Worm (Caenorhabditis elegans) whole organism, L1 larva: Measurements from ENCODE around the gene T12D8.5.
A peak's percentile ranks its signal among the peaks of the same experiment; 100 is the strongest.

Source experiments
- C16A3.4 ChIP-seq: fragments of 150-350 bp; optimal IDR thresholded peaks from 2 replicates; lab custom pipeline; 2014; ENCODE audit warnings: missing biosample characterization, missing genetic modification characterization
- F16B12.6 ChIP-seq: fragments of 150-350 bp; optimal IDR thresholded peaks from 2 replicates; lab custom pipeline; 2014; ENCODE audit warnings: missing biosample characterization, missing genetic modification characterization
- aha-1 ChIP-seq: fragments of 150-350 bp; optimal IDR thresholded peaks from 2 replicates; lab custom pipeline; 2014; ENCODE audit warnings: missing biosample characterization, missing genetic modification characterization
- alr-1 ChIP-seq: fragments of 200-800 bp; sonication (Bioruptor generic); optimal IDR thresholded peaks from 2 replicates; lab custom pipeline; 2018; ENCODE audit warnings: borderline replicate concordance, mild to moderate bottlenecking, missing genetic modification characterization, missing compliant biosample characterization
- ceh-82 ChIP-seq, 3 experiments: fragments of 150-350 bp in 1 of 3; sonication (generic microtip) in 2 of 3; optimal IDR thresholded peaks; 2 replicates each; lab custom pipeline; 2014 to 2017; ENCODE audit warnings: missing biosample characterization in 3 of 3, missing genetic modification characterization in 3 of 3
- dpl-1 ChIP-seq, 3 experiments: fragments of 150-350 bp in 2 of 3; sonication (generic microtip) in 1 of 3; optimal IDR thresholded peaks; 2 replicates each; lab custom pipeline; 2014 to 2017; ENCODE audit warnings: missing biosample characterization in 3 of 3, missing genetic modification characterization in 3 of 3, missing genetic modification reagents in 3 of 3
- dsc-1 ChIP-seq: sonication (generic microtip); optimal IDR thresholded peaks from 2 replicates; lab custom pipeline; 2016; ENCODE audit warnings: mild to moderate bottlenecking, missing genetic modification characterization, missing compliant biosample characterization
- efl-1 ChIP-seq, 4 experiments: fragments of 150-350 bp; optimal IDR thresholded peaks in 3 of 4; peaks in 1 of 4; 1 replicate in 1 of 4; 2 replicates in 3 of 4; lab custom pipeline; 2014; ENCODE audit warnings: missing biosample characterization in 2 of 4, missing genetic modification characterization in 2 of 4, missing genetic modification reagents in 2 of 4
- efl-3 ChIP-seq: fragments of 200-800 bp; sonication (Bioruptor generic); optimal IDR thresholded peaks from 2 replicates; lab custom pipeline; 2018; ENCODE audit warnings: mild to moderate bottlenecking, missing genetic modification characterization, missing compliant biosample characterization
- egl-13 ChIP-seq: sonication (generic microtip); optimal IDR thresholded peaks from 2 replicates; lab custom pipeline; 2016; ENCODE audit warnings: missing genotype, missing genetic modification reagents, missing genetic modification characterization, missing compliant biosample characterization
- elt-3 ChIP-seq, 6 experiments: fragments of 150-350 bp in 1 of 6; sonication (generic microtip); optimal IDR thresholded peaks; 2 replicates each; lab custom pipeline; 2017 to 2018; ENCODE audit warnings: missing biosample characterization in 6 of 6, missing genetic modification characterization in 6 of 6, inconsistent platforms in 1 of 6
- ets-5 ChIP-seq: fragments of 200-800 bp; sonication (Bioruptor generic); IDR thresholded peaks from 2 replicates; pipeline ENCODE4 v1.3.6; 2022; ENCODE audit warnings: missing genetic modification characterization, missing compliant biosample characterization
- fkh-4 ChIP-seq: sonication (generic microtip); optimal IDR thresholded peaks from 2 replicates; lab custom pipeline; 2016; ENCODE audit warnings: missing compliant biosample characterization, missing genetic modification characterization, borderline replicate concordance
- fkh-8 ChIP-seq: sonication (generic microtip); optimal IDR thresholded peaks from 2 replicates; lab custom pipeline; 2016; ENCODE audit warnings: mild to moderate bottlenecking, missing genetic modification characterization, missing compliant biosample characterization
- hlh-17 ChIP-seq: fragments of 200-800 bp; sonication (Bioruptor generic); optimal IDR thresholded peaks from 2 replicates; lab custom pipeline; 2018; ENCODE audit warnings: missing genetic modification characterization, mild to moderate bottlenecking, missing compliant biosample characterization, moderate library complexity, borderline replicate concordance
- irx-1 ChIP-seq: sonication (generic microtip); optimal IDR thresholded peaks from 2 replicates; lab custom pipeline; 2016; ENCODE audit warnings: missing genetic modification characterization, missing compliant biosample characterization
- isw-1 ChIP-seq: fragments of 200-800 bp; sonication (Bioruptor generic); IDR thresholded peaks from 2 replicates; pipeline ENCODE4 v1.3.6; 2022; ENCODE audit warnings: missing genetic modification characterization, missing compliant biosample characterization
- jun-1 ChIP-seq: fragments of 150-350 bp; optimal IDR thresholded peaks from 2 replicates; lab custom pipeline; 2014; ENCODE audit warnings: missing biosample characterization, missing genetic modification reagents, missing genetic modification characterization
- lin-13 ChIP-seq: fragments of 150-350 bp; optimal IDR thresholded peaks from 2 replicates; lab custom pipeline; 2014; ENCODE audit warnings: missing biosample characterization, missing genetic modification reagents, missing genetic modification characterization
- lin-14 ChIP-seq: fragments of 200-800 bp; sonication (Bioruptor generic); optimal IDR thresholded peaks from 2 replicates; lab custom pipeline; 2018; ENCODE audit warnings: mild to moderate bottlenecking, missing genetic modification characterization, moderate library complexity, missing compliant biosample characterization
- lin-15B ChIP-seq: fragments of 150-350 bp; sonication (generic microtip); optimal IDR thresholded peaks from 3 replicates; lab custom pipeline; 2014; ENCODE audit warnings: missing biosample characterization, missing genetic modification characterization
- lin-35 ChIP-seq, 2 experiments: fragments of 150-350 bp; optimal IDR thresholded peaks; 2 replicates each; lab custom pipeline; 2014; ENCODE audit warnings: missing biosample characterization in 2 of 2, missing genetic modification characterization in 2 of 2, missing genetic modification reagents in 2 of 2
- lsy-2 ChIP-seq, 2 experiments: fragments of 150-350 bp; optimal IDR thresholded peaks; 2 replicates each; lab custom pipeline; 2014; ENCODE audit warnings: missing biosample characterization in 2 of 2, missing genetic modification characterization in 2 of 2
- mab-9 ChIP-seq: fragments of 200-800 bp; sonication (Bioruptor generic); IDR thresholded peaks from 2 replicates; pipeline ENCODE4 v1.3.6; 2022; ENCODE audit warnings: missing genetic modification reagents, missing genetic modification characterization, missing compliant biosample characterization
- mdl-1 ChIP-seq, 2 experiments: fragments of 150-350 bp; optimal IDR thresholded peaks; 2 replicates each; lab custom pipeline; 2014 to 2017; ENCODE audit warnings: missing biosample characterization in 2 of 2, missing genetic modification characterization in 2 of 2, inconsistent platforms in 1 of 2
- mef-2 ChIP-seq: fragments of 150-350 bp; optimal IDR thresholded peaks from 2 replicates; lab custom pipeline; 2014; ENCODE audit warnings: missing biosample characterization, missing genetic modification characterization
- mep-1 ChIP-seq: fragments of 150-350 bp; optimal IDR thresholded peaks from 2 replicates; lab custom pipeline; 2014; ENCODE audit warnings: missing biosample characterization, missing genetic modification characterization
- nhr-12 ChIP-seq: sonication (generic microtip); optimal IDR thresholded peaks from 2 replicates; lab custom pipeline; 2017; ENCODE audit warnings: missing biosample characterization, missing genetic modification characterization
- nhr-19 ChIP-seq: fragments of 200-800 bp; sonication (Bioruptor generic); conservative IDR thresholded peaks from 2 replicates; pipeline ENCODE4 v1.3.6; 2022; ENCODE audit warnings: missing genetic modification characterization, missing compliant biosample characterization
- nhr-20 ChIP-seq: sonication (generic microtip); optimal IDR thresholded peaks from 2 replicates; lab custom pipeline; 2016; ENCODE audit warnings: mild to moderate bottlenecking, missing genetic modification characterization, missing compliant biosample characterization
- nhr-47 ChIP-seq: sonication (generic microtip); optimal IDR thresholded peaks from 2 replicates; lab custom pipeline; 2016; ENCODE audit warnings: mild to moderate bottlenecking, missing genetic modification characterization, moderate library complexity, missing compliant biosample characterization
- nhr-71 ChIP-seq: sonication (generic microtip); optimal IDR thresholded peaks from 2 replicates; lab custom pipeline; 2016; ENCODE audit warnings: mild to moderate bottlenecking, missing genetic modification characterization, moderate library complexity, missing compliant biosample characterization
- nhr-77 ChIP-seq: fragments of 150-350 bp; optimal IDR thresholded peaks from 2 replicates; lab custom pipeline; 2014; ENCODE audit warnings: missing biosample characterization, missing genetic modification characterization
- nhr-84 ChIP-seq: sonication (generic microtip); optimal IDR thresholded peaks from 2 replicates; lab custom pipeline; 2017; ENCODE audit warnings: missing biosample characterization, missing genetic modification characterization
- nhr-85 ChIP-seq: sonication (generic microtip); peaks from one replicate; lab custom pipeline; 2016; ENCODE audit warnings: missing genetic modification characterization, inconsistent platforms, missing compliant biosample characterization
- nhr-90 ChIP-seq: sonication (generic microtip); optimal IDR thresholded peaks from 2 replicates; lab custom pipeline; 2016; ENCODE audit warnings: mild to moderate bottlenecking, missing genetic modification characterization, missing compliant biosample characterization; ENCODE audit not compliant: poor library complexity
- rnt-1 ChIP-seq: sonication (generic microtip); optimal IDR thresholded peaks from 2 replicates; lab custom pipeline; 2016; ENCODE audit warnings: mild to moderate bottlenecking, missing genetic modification characterization, moderate library complexity, missing compliant biosample characterization
- skn-1 ChIP-seq: fragments of 150-350 bp; optimal IDR thresholded peaks from 2 replicates; lab custom pipeline; 2014; ENCODE audit warnings: missing biosample characterization, missing genetic modification characterization
- snpc-4 ChIP-seq: fragments of 150-350 bp; optimal IDR thresholded peaks from 2 replicates; lab custom pipeline; 2014; ENCODE audit warnings: missing biosample characterization, missing genetic modification characterization
- snu-23 ChIP-seq: sonication (generic microtip); optimal IDR thresholded peaks from 2 replicates; lab custom pipeline; 2016; ENCODE audit warnings: missing genetic modification characterization, missing compliant biosample characterization
- swsn-7 ChIP-seq: sonication (generic microtip); optimal IDR thresholded peaks from 2 replicates; lab custom pipeline; 2016; ENCODE audit warnings: missing genetic modification characterization, missing compliant biosample characterization
- tbx-2 ChIP-seq: sonication (generic microtip); optimal IDR thresholded peaks from 2 replicates; lab custom pipeline; 2016; ENCODE audit warnings: missing genetic modification characterization, missing compliant biosample characterization
- unc-130 ChIP-seq: fragments of 150-350 bp; optimal IDR thresholded peaks from 2 replicates; lab custom pipeline; 2017; ENCODE audit warnings: missing biosample characterization, missing genetic modification characterization, inconsistent platforms
- unc-30 ChIP-seq: sonication (generic microtip); optimal IDR thresholded peaks from 2 replicates; lab custom pipeline; 2017; ENCODE audit warnings: missing biosample characterization, missing genetic modification characterization
- unc-86 ChIP-seq: sonication (generic microtip); optimal IDR thresholded peaks from 2 replicates; lab custom pipeline; 2016; ENCODE audit warnings: missing genetic modification characterization, missing compliant biosample characterization
- xbp-1 ChIP-seq: sonication (generic microtip); optimal IDR thresholded peaks from 2 replicates; lab custom pipeline; 2016; ENCODE audit warnings: missing genetic modification characterization, missing compliant biosample characterization

T12D8.5 gene

ce11 chrIII:13622268-13622667 lies 4.3 kb downstream of the T12D8.5 start, which contains the start of gene hip-1:
hip-1 (minus strand) TSS chrIII:13622492.
- peak; percentile 93 for TF ChIP-seq F16B12.6 (tag; lab: Kevin White, UChicago)
- TF ChIP-seq nhr-77 (tag; lab: Kevin White, UChicago), result no peak
- peak in 1 of 2 experiments; percentile 7 for TF ChIP-seq mdl-1 (tag; optimal IDR thresholded peaks at IDR 0.05; lab: Kevin White, UChicago)
- no peak for TF ChIP-seq hlh-17 (GFP tag; lab: Kevin White, UChicago)
- TF ChIP-seq aha-1 (tag; lab: Kevin White, UChicago), result no peak
- peak; percentile 49 for TF ChIP-seq swsn-7 (tag; lab: Kevin White, UChicago)
- TF ChIP-seq nhr-90 (tag; lab: Kevin White, UChicago), result peak; percentile 39
- peak; percentile 61 for TF ChIP-seq unc-130
- peak; percentile 12 for TF ChIP-seq unc-86 (tag; lab: Kevin White, UChicago)
- TF ChIP-seq jun-1 (tag; lab: Kevin White, UChicago), result no peak
- peak; percentile 54 for TF ChIP-seq xbp-1 (tag; lab: Kevin White, UChicago)
- peak; percentile 35 for TF ChIP-seq fkh-8 (tag; lab: Kevin White, UChicago)
- TF ChIP-seq dpl-1 (GFP tag; optimal IDR thresholded peaks at IDR 0.05; lab: Kevin White, UChicago), result peak; percentile 74 to 85 (median 75)
- TF ChIP-seq ceh-82 (tag; optimal IDR thresholded peaks at IDR 0.05; lab: Kevin White, UChicago), result peak; percentile 18 to 45 (median 29)
- TF ChIP-seq snpc-4 (tag; lab: Kevin White, UChicago), result peak; percentile 30
- peak; percentile 58 to 70 for TF ChIP-seq lsy-2 (tag; optimal IDR thresholded peaks at IDR 0.05; lab: Kevin White, UChicago)
- TF ChIP-seq tbx-2 (tag; lab: Kevin White, UChicago), result peak; percentile 41
- TF ChIP-seq snu-23 (GFP tag; lab: Kevin White, UChicago), result peak; percentile 78
- peak; percentile 79 for TF ChIP-seq mep-1 (tag; lab: Kevin White, UChicago)
- TF ChIP-seq lin-15B (tag; lab: Kevin White, UChicago), result peak; percentile 35
- TF ChIP-seq nhr-71 (tag; lab: Kevin White, UChicago), result peak; percentile 67
- TF ChIP-seq lin-35 (GFP tag; optimal IDR thresholded peaks at IDR 0.05; lab: Kevin White, UChicago), result peak; percentile 80
- TF ChIP-seq dsc-1 (tag; lab: Kevin White, UChicago), result peak; percentile 52
- peak; percentile 65 for TF ChIP-seq nhr-47
- no peak for TF ChIP-seq ets-5
- no peak for TF ChIP-seq fkh-4 (tag; lab: Kevin White, UChicago)
- TF ChIP-seq unc-30 (tag; lab: Kevin White, UChicago), result no peak
- TF ChIP-seq irx-1 (tag; lab: Kevin White, UChicago), result no peak
- peak; percentile 43 for TF ChIP-seq nhr-19
- TF ChIP-seq rnt-1 (tag; lab: Kevin White, UChicago), result peak; percentile 7
- TF ChIP-seq mef-2 (tag; lab: Kevin White, UChicago), result no peak
- no peak for TF ChIP-seq efl-3 (GFP tag; lab: Kevin White, UChicago)
- TF ChIP-seq nhr-85 (tag; lab: Kevin White, UChicago), result peak; percentile 50
- no peak for TF ChIP-seq elt-3 (tag; optimal IDR thresholded peaks at IDR 0.05; lab: Kevin White, UChicago)
- TF ChIP-seq nhr-84 (tag; lab: Kevin White, UChicago), result no peak
- peak; percentile 11 for TF ChIP-seq egl-13 (tag; lab: Kevin White, UChicago)
- peak; percentile 53 to 72 for TF ChIP-seq efl-1 (optimal IDR thresholded peaks at IDR 0.05; lab: Kevin White, UChicago)
- TF ChIP-seq efl-1 (GFP tag; optimal IDR thresholded peaks at IDR 0.05 in 1 of 2; lab: Kevin White, UChicago), result peak; percentile 85 to 97
- peak; percentile 34 for TF ChIP-seq C16A3.4 (tag; lab: Kevin White, UChicago)
- TF ChIP-seq lin-13 (GFP tag; lab: Kevin White, UChicago), result peak; percentile 49
- no peak for TF ChIP-seq nhr-12
- TF ChIP-seq alr-1, result no peak
- TF ChIP-seq lin-14 (GFP tag; lab: Kevin White, UChicago), result peak; percentile 64
- no peak for TF ChIP-seq isw-1 (GFP tag; lab: Robert Waterston, UW)
- no peak for TF ChIP-seq mab-9 (GFP tag; lab: Robert Waterston, UW)
- peak; percentile 75 for TF ChIP-seq skn-1
- TF ChIP-seq nhr-20, result peak; percentile 48
